Fruit fly (Drosophila melanogaster) Kc167 (cell line): ENCODE data around the gene nbs.

Source experiments
- Myc ChIP-seq: fragments of >200 bp; optimal IDR thresholded peaks from 2 replicates; lab custom pipeline; 2017; ENCODE audit warnings: missing external identifiers
- Sin3A ChIP-seq: fragments of >200 bp; optimal IDR thresholded peaks from 2 replicates; lab custom pipeline; 2018; ENCODE audit warnings: missing external identifiers
- h ChIP-seq: fragments of >200 bp; optimal IDR thresholded peaks from 3 replicates; lab custom pipeline; 2018; ENCODE audit warnings: missing external identifiers
- insv ChIP-seq: fragments of >200 bp; optimal IDR thresholded peaks from 3 replicates; lab custom pipeline; 2018; ENCODE audit warnings: missing external identifiers
- psq ChIP-seq: fragments of >200 bp; optimal IDR thresholded peaks from 2 replicates; lab custom pipeline; 2017; ENCODE audit warnings: missing external identifiers
- ttk ChIP-seq: sonication (Bioruptor generic); optimal IDR thresholded peaks from 2 replicates; lab custom pipeline; 2017; ENCODE audit warnings: missing external identifiers

Gene nbs

dm6 chr3L:9688674-9689073 lies 34.3 kb downstream of the nbs start:
- no peak for TF ChIP-seq Sin3A
- TF ChIP-seq Myc (lab: Kevin White, UChicago): no peak
- TF ChIP-seq psq (lab: Kevin White, UChicago): no peak
- TF ChIP-seq insv: no peak

- TF ChIP-seq insv: no peak
- no peak for TF ChIP-seq Myc (lab: Kevin White, UChicago)
- no peak for TF ChIP-seq h (lab: Kevin White, UChicago)
- TF ChIP-seq psq (lab: Kevin White, UChicago): no peak
- TF ChIP-seq ttk (lab: Kevin White, UChicago): no peak
- TF ChIP-seq Sin3A: no peak
Observed at dm6 chr3L:9687536-9687935, 35.5 kb downstream of the nbs start.

dm6 chr3L:9684871-9685270 lies 38.1 kb downstream of the nbs start, which contains the start of gene CG16719:
CG16719 (plus strand) TSS chr3L:9685171.
- TF ChIP-seq h (lab: Kevin White, UChicago) (no peak), ttk (lab: Kevin White, UChicago) (no peak), psq (lab: Kevin White, UChicago) (no peak), Myc (lab: Kevin White, UChicago) (no peak), insv (no peak), Sin3A (no peak)

- no peak for TF ChIP-seq psq (lab: Kevin White, UChicago)
- TF ChIP-seq h (lab: Kevin White, UChicago): no peak
- no peak for TF ChIP-seq Sin3A
- TF ChIP-seq Myc (lab: Kevin White, UChicago): no peak
- no peak for TF ChIP-seq insv
- TF ChIP-seq ttk (lab: Kevin White, UChicago): no peak
Observed at dm6 chr3L:9680968-9681367, 42.0 kb downstream of the nbs start, which contains the start of gene alphaTub67C. alphaTub67C (plus strand) TSS chr3L:9681268.

- no peak for TF ChIP-seq h (lab: Kevin White, UChicago)
- no peak for TF ChIP-seq Myc (lab: Kevin White, UChicago)
- no peak for TF ChIP-seq insv
- no peak for TF ChIP-seq Sin3A
- no peak for TF ChIP-seq psq (lab: Kevin White, UChicago)
- no peak for TF ChIP-seq ttk (lab: Kevin White, UChicago)
Observed at dm6 chr3L:9678994-9679393, 44.0 kb downstream of the nbs start, which contains the start of the genes fry and CG16717. fry (minus strand) TSS chr3L:9679103. CG16717 (plus strand) TSS chr3L:9679201.

- no peak for TF ChIP-seq psq (lab: Kevin White, UChicago)
- TF ChIP-seq ttk (lab: Kevin White, UChicago): no peak
- no peak for TF ChIP-seq h (lab: Kevin White, UChicago)
- no peak for TF ChIP-seq Sin3A
- TF ChIP-seq Myc (lab: Kevin White, UChicago): no peak
- TF ChIP-seq insv: no peak
Observed at dm6 chr3L:9678007-9678497, 44.9 kb downstream of the nbs start.

dm6 chr3L:9677260-9677659 lies 45.7 kb downstream of the nbs start:
- no peak for TF ChIP-seq psq (lab: Kevin White, UChicago)
- TF ChIP-seq Myc (lab: Kevin White, UChicago): no peak
- TF ChIP-seq ttk (lab: Kevin White, UChicago): no peak
- no peak for TF ChIP-seq insv
- TF ChIP-seq h (lab: Kevin White, UChicago): no peak
- TF ChIP-seq Sin3A: no peak

dm6 chr3L:9675528-9675963 lies 47.4 kb downstream of the nbs start:
- TF ChIP-seq psq (lab: Kevin White, UChicago) (no peak), h (lab: Kevin White, UChicago) (no peak), ttk (lab: Kevin White, UChicago) (no peak), Sin3A (no peak), Myc (lab: Kevin White, UChicago) (no peak), insv (no peak)

- TF ChIP-seq Sin3A (no peak), psq (lab: Kevin White, UChicago) (no peak), ttk (lab: Kevin White, UChicago) (no peak), h (lab: Kevin White, UChicago) (no peak)
Observed at dm6 chr3L:9674300-9674699, 48.7 kb downstream of the nbs start.

dm6 chr3L:9671372-9671771 lies 51.6 kb downstream of the nbs start:
- TF ChIP-seq psq (lab: Kevin White, UChicago) (no peak), Myc (lab: Kevin White, UChicago) (no peak), Sin3A (no peak), insv (no peak), ttk (lab: Kevin White, UChicago) (no peak), h (lab: Kevin White, UChicago) (no peak)
